Worm (Caenorhabditis elegans): ENCODE results near the gene K10H10.7.

DNA sequence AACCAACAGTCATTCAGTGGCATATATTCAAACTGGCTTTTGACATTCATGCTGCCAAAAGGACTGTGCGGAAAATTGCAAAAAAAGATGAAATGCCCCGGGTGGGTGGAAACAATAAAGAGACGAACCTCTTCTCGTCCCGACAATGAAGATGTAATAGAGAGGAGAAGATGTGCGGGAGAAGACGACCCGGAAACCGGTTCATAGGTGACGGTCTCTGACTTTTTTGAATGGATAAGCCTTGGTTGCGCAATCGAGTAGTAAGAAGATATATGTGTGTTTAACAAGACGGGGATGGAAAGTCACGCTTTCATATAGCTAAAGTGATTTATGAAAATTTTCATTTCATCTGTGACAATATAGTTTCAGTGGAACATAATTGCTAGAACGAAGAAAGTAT lies 26.7 kb downstream of the K10H10.7 start:
- TF ChIP-seq T22C8.4 (GFP tag; IDR thresholded peaks at IDR 0.05): no peak
- TF ChIP-seq flt-1 (GFP tag; IDR thresholded peaks at IDR 0.05): no peak
- no peak for TF ChIP-seq tab-1 (GFP tag; IDR thresholded peaks at IDR 0.05)

All from whole organism, midembryonic.